Worm (Caenorhabditis elegans): ENCODE measurements around the gene lin-2.

DNA sequence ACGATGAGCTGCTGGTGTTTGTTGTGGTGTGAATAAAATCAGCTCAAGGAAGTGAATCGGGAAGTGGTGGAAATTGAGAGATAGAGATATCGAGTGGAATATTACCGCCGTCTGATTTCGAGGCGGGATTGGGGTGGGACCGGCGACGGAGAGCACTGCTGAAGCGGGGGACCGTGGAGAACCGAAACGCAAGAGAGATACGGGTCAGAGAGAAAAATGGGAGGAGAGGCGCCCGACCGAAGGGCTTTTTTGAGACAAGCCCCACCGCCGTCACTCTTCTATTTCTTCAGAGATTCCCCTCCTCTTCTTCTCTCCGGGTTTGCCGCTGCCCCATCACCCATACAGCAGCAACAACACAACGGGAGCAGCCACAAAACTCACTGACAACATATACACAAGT, 7.8 kb downstream of the lin-2 start:
- TF ChIP-seq bed-3 (GFP tag; optimal IDR thresholded peaks at IDR 0.05) (no peak), cnd-1 (tag; optimal IDR thresholded peaks at IDR 0.05) (no peak)

Measured in whole organism, mixed stage, embryonic.